Worm (Caenorhabditis elegans): Measurements from ENCODE around the gene ipmk-1.
A peak's percentile ranks its signal among the peaks of the same experiment; 100 is the strongest.

The ipmk-1 gene

DNA sequence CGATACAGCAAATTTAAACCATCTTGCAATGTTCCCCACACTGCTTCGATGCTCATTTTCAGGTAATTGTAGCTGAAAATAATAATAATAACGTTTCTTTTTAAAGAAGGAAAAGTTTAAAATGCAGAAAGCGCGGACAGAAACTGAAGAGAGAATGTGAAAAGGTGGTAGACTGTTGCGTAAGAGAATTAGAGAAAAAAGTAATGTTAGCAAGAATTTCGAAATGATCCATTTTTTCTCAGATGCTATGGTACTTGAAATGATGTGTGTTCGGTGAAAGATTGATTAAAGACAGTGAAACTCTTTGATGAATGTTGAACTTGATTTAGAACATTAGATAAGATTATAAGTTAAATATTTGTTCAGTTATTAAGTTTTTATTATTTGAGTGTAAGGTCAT is 42.4 kb downstream of the ipmk-1 start, which contains the start of gene cul-6:
Gene cul-6 (minus strand): TSS at position 79 of the 400 bp plus-strand sequence.
- no peak for TF ChIP-seq F37D6.2 (tag; optimal IDR thresholded peaks at IDR 0.05)
- TF ChIP-seq egl-27 (tag; optimal IDR thresholded peaks at IDR 0.05): no peak
- TF ChIP-seq mep-1 (tag; optimal IDR thresholded peaks at IDR 0.05): no peak
- TF ChIP-seq egl-43 (GFP tag; IDR thresholded peaks at IDR 0.05): no peak
- TF ChIP-seq ceh-44 (GFP tag; IDR thresholded peaks at IDR 0.05): no peak
- no peak for TF ChIP-seq nhr-41 (GFP tag; IDR thresholded peaks at IDR 0.05)
- no peak for TF ChIP-seq rbr-2 (tag; optimal IDR thresholded peaks at IDR 0.05)
- TF ChIP-seq ceh-62 (tag; optimal IDR thresholded peaks at IDR 0.05): no peak
- no peak for TF ChIP-seq tra-1 (GFP tag; IDR thresholded peaks at IDR 0.05)
- TF ChIP-seq ceh-82 (tag; optimal IDR thresholded peaks at IDR 0.05): no peak

DNA sequence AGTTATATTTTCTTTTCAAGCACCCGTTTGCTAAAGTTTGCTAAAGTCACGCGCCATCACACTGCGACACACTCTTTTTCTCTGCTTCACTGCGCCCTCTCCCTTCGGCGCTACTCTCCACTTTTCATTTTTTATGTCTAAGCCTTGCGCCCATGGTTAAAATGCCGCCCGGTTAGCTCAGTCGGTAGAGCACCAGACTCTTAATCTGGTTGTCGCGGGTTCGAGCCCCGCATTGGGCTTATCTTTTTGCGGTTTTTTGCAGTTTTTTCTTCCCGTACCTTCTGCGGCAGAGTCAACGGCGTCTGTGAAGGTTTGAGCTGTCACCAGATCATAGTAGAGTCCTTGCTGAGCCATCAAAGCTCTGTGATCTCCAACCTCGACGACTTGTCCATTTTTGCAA is 46.6 kb downstream of the ipmk-1 start:
- TF ChIP-seq Y105C5A.15 (GFP tag; IDR thresholded peaks at IDR 0.05): peak; percentile 84; the same call in 1 of the 2 replicates
- peak; percentile 71 for TF ChIP-seq unc-130 (GFP tag; optimal IDR thresholded peaks at IDR 0.05)
- peak; percentile 77 for TF ChIP-seq madf-9 (GFP tag; conservative IDR thresholded peaks at IDR 0.05)
- TF ChIP-seq jun-1 (tag; optimal IDR thresholded peaks at IDR 0.05): no peak
- peak; percentile 93 for TF ChIP-seq vab-7 (GFP tag; IDR thresholded peaks at IDR 0.05)
- no peak for TF ChIP-seq nhr-25 (tag; optimal IDR thresholded peaks at IDR 0.05; ENCODE audit: borderline replicate concordance, insufficient read depth)
- peak; percentile 10 for TF ChIP-seq ztf-7 (tag; optimal IDR thresholded peaks at IDR 0.05)
- no peak for TF ChIP-seq tag-97 (GFP tag; IDR thresholded peaks at IDR 0.05)
- TF ChIP-seq daf-16 (GFP tag; optimal IDR thresholded peaks at IDR 0.05): peak in 1 of 2 experiments; percentile 69
- peak; percentile 48 for TF ChIP-seq daf-16 (tag; optimal IDR thresholded peaks at IDR 0.05)
- peak; percentile 88 for TF ChIP-seq snpc-1.2 (GFP tag; IDR thresholded peaks at IDR 0.05)
- TF ChIP-seq Y75B8A.6 (GFP tag; IDR thresholded peaks at IDR 0.05): no peak
- TF ChIP-seq aly-2 (tag; optimal IDR thresholded peaks at IDR 0.05): no peak
- no peak for TF ChIP-seq zfp-3 (GFP tag; conservative IDR thresholded peaks at IDR 0.05)
- no peak for TF ChIP-seq zip-2 (tag; optimal IDR thresholded peaks at IDR 0.05)
- no peak for TF ChIP-seq lsy-2 (tag; optimal IDR thresholded peaks at IDR 0.05)
- TF ChIP-seq nhr-102 (tag; optimal IDR thresholded peaks at IDR 0.05): peak; percentile 81
- TF ChIP-seq fkh-10 (GFP tag; optimal IDR thresholded peaks at IDR 0.05): peak; percentile 26
- TF ChIP-seq nhr-10 (tag; optimal IDR thresholded peaks at IDR 0.05): no peak
- TF ChIP-seq nhr-111 (GFP tag; optimal IDR thresholded peaks at IDR 0.05): peak; percentile 28
- TF ChIP-seq ceh-28 (tag; optimal IDR thresholded peaks at IDR 0.05): no peak
- TF ChIP-seq skn-1 (tag; optimal IDR thresholded peaks at IDR 0.05): no peak
- TF ChIP-seq tra-1 (GFP tag; IDR thresholded peaks at IDR 0.05): peak; percentile 51; the same call in 1 of the 2 replicates
- peak; percentile 90 for TF ChIP-seq D1046.2 (GFP tag; IDR thresholded peaks at IDR 0.05)
- TF ChIP-seq T20F7.1 (GFP tag; optimal IDR thresholded peaks at IDR 0.05): peak; percentile 60
- no peak for TF ChIP-seq ama-1 (optimal IDR thresholded peaks at IDR 0.05)
- TF ChIP-seq nhr-237 (tag; optimal IDR thresholded peaks at IDR 0.05): no peak
- TF ChIP-seq dve-1 (tag; optimal IDR thresholded peaks at IDR 0.05; ENCODE audit: insufficient read depth): peak; percentile 56
- TF ChIP-seq ztf-11 (tag; optimal IDR thresholded peaks at IDR 0.05): no peak
- no peak for TF ChIP-seq daf-19 (GFP tag; conservative IDR thresholded peaks at IDR 0.05)
- no peak for TF ChIP-seq ceh-82 (tag; optimal IDR thresholded peaks at IDR 0.05)
- peak; percentile 78 for TF ChIP-seq ceh-20 (GFP tag; IDR thresholded peaks at IDR 0.05)
- peak; percentile 37; the same call in 1 of the 2 replicates for TF ChIP-seq ZK337.2 (GFP tag; IDR thresholded peaks at IDR 0.05)
- TF ChIP-seq duxl-1 (tag; optimal IDR thresholded peaks at IDR 0.05; ENCODE audit: poor library complexity): peak; percentile 45
- peak; percentile 41 for TF ChIP-seq gei-8 (GFP tag; optimal IDR thresholded peaks at IDR 0.05)
- peak; percentile 79 for TF ChIP-seq dmd-6 (GFP tag; IDR thresholded peaks at IDR 0.05)
- TF ChIP-seq dpl-1 (GFP tag; optimal IDR thresholded peaks at IDR 0.05): peak; percentile 38
- peak; percentile 50 for TF ChIP-seq nhr-48 (tag; optimal IDR thresholded peaks at IDR 0.05)
- peak; percentile 89 for TF ChIP-seq lim-7 (GFP tag; IDR thresholded peaks at IDR 0.05)
- peak; percentile 83 for TF ChIP-seq rbr-2 (tag; optimal IDR thresholded peaks at IDR 0.05)
- no peak for TF ChIP-seq ceh-62 (tag; optimal IDR thresholded peaks at IDR 0.05)
- peak in 1 of 2 experiments; percentile 80 for TF ChIP-seq mdl-1 (tag; optimal IDR thresholded peaks at IDR 0.05)
- TF ChIP-seq zag-1 (tag; optimal IDR thresholded peaks at IDR 0.05): no peak
- peak; percentile 66 for TF ChIP-seq spr-1 (tag; optimal IDR thresholded peaks at IDR 0.05)
